Worm (Caenorhabditis elegans) whole organism, early embryonic: Measurements from ENCODE around the gene M03B6.5.

Experiments
- B0310.2 ChIP-seq: sonication (generic microtip); optimal IDR thresholded peaks from 2 replicates; lab custom pipeline; 2016; ENCODE audit warnings: mild to moderate bottlenecking, missing genetic modification characterization, missing compliant biosample characterization
- F13C5.2 ChIP-seq: sonication (generic microtip); optimal IDR thresholded peaks from 2 replicates; lab custom pipeline; 2017; ENCODE audit warnings: mild to moderate bottlenecking, missing genetic modification characterization, inconsistent platforms, missing compliant biosample characterization
- aly-1 ChIP-seq: sonication (generic microtip); optimal IDR thresholded peaks from 2 replicates; lab custom pipeline; 2016; ENCODE audit warnings: missing genetic modification characterization, missing compliant biosample characterization
- ama-1 ChIP-seq: fragments of 150-350 bp; optimal IDR thresholded peaks from 2 replicates; lab custom pipeline; 2014
- ceh-13 ChIP-seq: fragments of 200-800 bp; sonication (Bioruptor generic); optimal IDR thresholded peaks from 2 replicates; lab custom pipeline; 2018; ENCODE audit warnings: mild to moderate bottlenecking, missing genetic modification characterization, missing compliant biosample characterization
- ceh-36 ChIP-seq: sonication (generic microtip); optimal IDR thresholded peaks from 2 replicates; lab custom pipeline; 2016; ENCODE audit warnings: missing genetic modification characterization, inconsistent platforms, missing compliant biosample characterization
- ets-7 ChIP-seq: sonication (generic microtip); optimal IDR thresholded peaks from 2 replicates; lab custom pipeline; 2016; ENCODE audit warnings: missing genotype, missing genetic modification characterization, missing compliant biosample characterization
- flt-1 ChIP-seq: fragments of 200-800 bp; sonication (Bioruptor generic); IDR thresholded peaks from 2 replicates; pipeline ENCODE4 v1.3.6; 2022; ENCODE audit warnings: missing genetic modification characterization, missing compliant biosample characterization
- hmbx-1 ChIP-seq: sonication (generic microtip); optimal IDR thresholded peaks from 2 replicates; lab custom pipeline; 2016; ENCODE audit warnings: mild to moderate bottlenecking, missing genetic modification characterization, missing compliant biosample characterization
- hmg-4 ChIP-seq: fragments of 200-800 bp; sonication (Bioruptor generic); optimal IDR thresholded peaks from 2 replicates; lab custom pipeline; 2018; ENCODE audit warnings: mild to moderate bottlenecking, missing genetic modification characterization, missing compliant biosample characterization
- hnd-1 ChIP-seq: sonication (generic microtip); optimal IDR thresholded peaks from 2 replicates; lab custom pipeline; 2016; ENCODE audit warnings: missing genetic modification characterization, missing compliant biosample characterization
- pes-1 ChIP-seq: fragments of 200-800 bp; sonication (Bioruptor generic); IDR thresholded peaks from 2 replicates; pipeline ENCODE4 v1.3.6; 2022; ENCODE audit warnings: missing genetic modification reagents, missing genetic modification characterization, missing compliant biosample characterization
- scrt-1 ChIP-seq: fragments of 200-800 bp; sonication (Bioruptor generic); IDR thresholded peaks from 2 replicates; pipeline ENCODE4 v1.3.6; 2022; ENCODE audit warnings: missing genetic modification characterization, missing compliant biosample characterization
- sea-1 ChIP-seq: fragments of 200-800 bp; sonication (Bioruptor generic); conservative IDR thresholded peaks from 2 replicates; pipeline ENCODE4 v1.3.6; 2022; ENCODE audit warnings: missing genetic modification characterization, missing compliant biosample characterization
- tbx-11 ChIP-seq: fragments of 200-800 bp; sonication (Bioruptor generic); IDR thresholded peaks from 2 replicates; pipeline ENCODE4 v1.3.6; 2022; ENCODE audit warnings: missing genetic modification characterization, missing compliant biosample characterization
- tbx-37 ChIP-seq: fragments of 200-800 bp; sonication (Bioruptor generic); conservative IDR thresholded peaks from 2 replicates; pipeline ENCODE4 v1.3.6; 2022; ENCODE audit warnings: missing genetic modification reagents, missing genetic modification characterization, missing compliant biosample characterization
- tra-4 ChIP-seq: sonication (generic microtip); optimal IDR thresholded peaks from 2 replicates; lab custom pipeline; 2017; ENCODE audit warnings: missing genetic modification characterization, missing compliant biosample characterization

Gene M03B6.5

ce11 chrX:13850359-13850758 lies 6.6 kb downstream of the M03B6.5 start:
- no peak for TF ChIP-seq aly-1 (tag; lab: Kevin White, UChicago)
- no peak for TF ChIP-seq ceh-36 (tag; lab: Kevin White, UChicago)

ce11 chrX:13851590-13851989 lies 7.8 kb downstream of the M03B6.5 start:
- TF ChIP-seq ceh-36 (tag; lab: Kevin White, UChicago) (no peak), sea-1 (no peak), pes-1 (GFP tag; lab: Robert Waterston, UW) (no peak), hmg-4 (GFP tag; lab: Kevin White, UChicago) (no peak), F13C5.2 (tag; lab: Kevin White, UChicago) (no peak), aly-1 (tag; lab: Kevin White, UChicago) (no peak)

- TF ChIP-seq ama-1 (lab: Kevin White, UChicago) (no peak), flt-1 (GFP tag; lab: Robert Waterston, UW) (no peak), hmbx-1 (tag; lab: Kevin White, UChicago) (no peak), tra-4 (no peak), ceh-36 (tag; lab: Kevin White, UChicago) (no peak), sea-1 (no peak), tbx-37 (GFP tag; lab: Robert Waterston, UW) (no peak), ceh-13 (GFP tag; lab: Kevin White, UChicago) (no peak), hnd-1 (tag; lab: Kevin White, UChicago) (no peak), B0310.2 (tag; lab: Kevin White, UChicago) (no peak), F13C5.2 (tag; lab: Kevin White, UChicago) (no peak), scrt-1 (GFP tag; lab: Robert Waterston, UW) (no peak), ets-7 (no peak), aly-1 (tag; lab: Kevin White, UChicago) (no peak), tbx-11 (GFP tag; lab: Robert Waterston, UW) (no peak), pes-1 (GFP tag; lab: Robert Waterston, UW) (no peak), hmg-4 (GFP tag; lab: Kevin White, UChicago) (no peak)
Measured at ce11 chrX:13852606-13853005, 8.8 kb downstream of the M03B6.5 start, which contains the start of gene mct-3. Gene mct-3 (plus strand): TSS chrX:13852906.

ce11 chrX:13855928-13856327 lies 12.2 kb downstream of the M03B6.5 start:
- TF ChIP-seq aly-1 (tag; lab: Kevin White, UChicago) (no peak), ceh-13 (GFP tag; lab: Kevin White, UChicago) (no peak), sea-1 (no peak), hmbx-1 (tag; lab: Kevin White, UChicago) (no peak), ama-1 (lab: Kevin White, UChicago) (no peak), tbx-37 (GFP tag; lab: Robert Waterston, UW) (no peak), ceh-36 (tag; lab: Kevin White, UChicago) (no peak)

ce11 chrX:13858693-13859092 lies 14.9 kb downstream of the M03B6.5 start, which contains the start of gene M03B6.4:
Gene M03B6.4 (plus strand): TSS chrX:13858841.
- TF ChIP-seq tbx-11 (GFP tag; lab: Robert Waterston, UW): no peak

ce11 chrX:13864191-13864590 lies 20.4 kb downstream of the M03B6.5 start, which contains the start of gene M03B6.3:
Gene M03B6.3 (minus strand): TSS chrX:13864292.
- TF ChIP-seq tbx-37 (GFP tag; lab: Robert Waterston, UW): no peak
- TF ChIP-seq F13C5.2 (tag; lab: Kevin White, UChicago): no peak
- TF ChIP-seq ceh-13 (GFP tag; lab: Kevin White, UChicago): no peak
- no peak for TF ChIP-seq B0310.2 (tag; lab: Kevin White, UChicago)
- TF ChIP-seq scrt-1 (GFP tag; lab: Robert Waterston, UW): no peak
- no peak for TF ChIP-seq tra-4
- no peak for TF ChIP-seq ama-1 (lab: Kevin White, UChicago)
- TF ChIP-seq ets-7: no peak
- no peak for TF ChIP-seq sea-1
- no peak for TF ChIP-seq hmbx-1 (tag; lab: Kevin White, UChicago)

- TF ChIP-seq ceh-36 (tag; lab: Kevin White, UChicago) (no peak), scrt-1 (GFP tag; lab: Robert Waterston, UW) (no peak), F13C5.2 (tag; lab: Kevin White, UChicago) (no peak), tbx-11 (GFP tag; lab: Robert Waterston, UW) (no peak), aly-1 (tag; lab: Kevin White, UChicago) (no peak), sea-1 (no peak), ets-7 (no peak), ceh-13 (GFP tag; lab: Kevin White, UChicago) (no peak), tbx-37 (GFP tag; lab: Robert Waterston, UW) (no peak), ama-1 (lab: Kevin White, UChicago) (no peak), hmg-4 (GFP tag; lab: Kevin White, UChicago) (no peak), hnd-1 (tag; lab: Kevin White, UChicago) (no peak), flt-1 (GFP tag; lab: Robert Waterston, UW) (no peak), hmbx-1 (tag; lab: Kevin White, UChicago) (no peak), tra-4 (no peak), pes-1 (GFP tag; lab: Robert Waterston, UW) (no peak)
Measured at ce11 chrX:13871110-13871509, 27.3 kb downstream of the M03B6.5 start.

- TF ChIP-seq flt-1 (GFP tag; lab: Robert Waterston, UW) (no peak), hnd-1 (tag; lab: Kevin White, UChicago) (no peak), hmbx-1 (tag; lab: Kevin White, UChicago) (no peak), aly-1 (tag; lab: Kevin White, UChicago) (no peak), ceh-13 (GFP tag; lab: Kevin White, UChicago) (no peak), pes-1 (GFP tag; lab: Robert Waterston, UW) (no peak), F13C5.2 (tag; lab: Kevin White, UChicago) (no peak), ama-1 (lab: Kevin White, UChicago) (no peak), tra-4 (no peak), ceh-36 (tag; lab: Kevin White, UChicago) (no peak)
Measured at ce11 chrX:13873324-13873933, 29.7 kb downstream of the M03B6.5 start.
